Fruit fly (Drosophila melanogaster): ENCODE results near the gene CG9689.
A peak's percentile ranks its signal among the peaks of the same experiment; 100 is the strongest.

The CG9689 gene

dm6 chrX:9875948-9876853 lies 5.6 kb upstream of the CG9689 start, which contains the start of gene CG15247 (continued):
- TF ChIP-seq CG15514 (GFP tag; optimal IDR thresholded peaks at IDR 0.05) = peak; percentile 3
- no peak for TF ChIP-seq CG8359 (GFP tag; optimal IDR thresholded peaks at IDR 0.05; ENCODE audit: borderline replicate concordance)
- TF ChIP-seq fd64A (GFP tag; optimal IDR thresholded peaks at IDR 0.05) = no peak
- TF ChIP-seq dysf (GFP tag; IDR thresholded peaks at IDR 0.05) = peak; percentile 90
- TF ChIP-seq sug (tag; optimal IDR thresholded peaks at IDR 0.05) = peak; percentile 40
- TF ChIP-seq MTF-1 (GFP tag; optimal IDR thresholded peaks at IDR 0.05; ENCODE audit: borderline replicate concordance) = no peak
- peak; percentile 52; the same call in 1 of the 3 replicates for TF ChIP-seq Optix (GFP tag; IDR thresholded peaks at IDR 0.05)
- peak; percentile 49 for TF ChIP-seq Fer2 (tag; optimal IDR thresholded peaks at IDR 0.05)
- peak; percentile 22 for TF ChIP-seq CG30431 (GFP tag; optimal IDR thresholded peaks at IDR 0.05)
- TF ChIP-seq CG3838 (GFP tag; optimal IDR thresholded peaks at IDR 0.05) = no peak
- peak; percentile 17 for TF ChIP-seq crc (GFP tag; optimal IDR thresholded peaks at IDR 0.05)
- TF ChIP-seq Drgx (GFP tag; IDR thresholded peaks at IDR 0.05) = peak; percentile 69
- TF ChIP-seq mirr (GFP tag; optimal IDR thresholded peaks at IDR 0.05) = no peak
- TF ChIP-seq org-1 (GFP tag; optimal IDR thresholded peaks at IDR 0.05) = no peak
- TF ChIP-seq Hmr (GFP tag; optimal IDR thresholded peaks at IDR 0.05) = peak; percentile 62
- TF ChIP-seq Atf3 (GFP tag; optimal IDR thresholded peaks at IDR 0.05) = peak; percentile 11
- TF ChIP-seq CG31224 (GFP tag; IDR thresholded peaks at IDR 0.05) = peak; percentile 66
- peak; percentile 87 for TF ChIP-seq CG7839 (tag; optimal IDR thresholded peaks at IDR 0.05)
- peak; percentile 50 for TF ChIP-seq CG10267 (tag; optimal IDR thresholded peaks at IDR 0.05)
- TF ChIP-seq p53 (GFP tag; optimal IDR thresholded peaks at IDR 0.05) = no peak
- peak; percentile 53; the same call in 2 of the 3 replicates for TF ChIP-seq Dbx (GFP tag; IDR thresholded peaks at IDR 0.05)
- TF ChIP-seq grau (tag; optimal IDR thresholded peaks at IDR 0.05) = peak; percentile 89
- peak; percentile 56; the same call in 1 of the 2 replicates for TF ChIP-seq Nf-YA (GFP tag; IDR thresholded peaks at IDR 0.05)
- TF ChIP-seq CG2116 (GFP tag; optimal IDR thresholded peaks at IDR 0.05) = no peak
- peak; percentile 31; the same call in 1 of the 2 replicates for TF ChIP-seq Gsc (GFP tag; IDR thresholded peaks at IDR 0.05)
- peak; percentile 47 for TF ChIP-seq gcm (GFP tag; optimal IDR thresholded peaks at IDR 0.05)
- peak; percentile 49 for TF ChIP-seq ewg (GFP tag; optimal IDR thresholded peaks at IDR 0.05)
- no peak for TF ChIP-seq lbe (GFP tag; optimal IDR thresholded peaks at IDR 0.05)
- TF ChIP-seq dpn (GFP tag; optimal IDR thresholded peaks at IDR 0.05) = peak; percentile 45 to 69
- peak; percentile 56 for TF ChIP-seq CG8281 (tag; optimal IDR thresholded peaks at IDR 0.05)
- peak; percentile 33 for TF ChIP-seq CG8089 (GFP tag; optimal IDR thresholded peaks at IDR 0.05)
- TF ChIP-seq CG10543 (GFP tag; optimal IDR thresholded peaks at IDR 0.05) = peak; percentile 34
- peak; percentile 38 for TF ChIP-seq CG16863 (GFP tag; optimal IDR thresholded peaks at IDR 0.05)
- TF ChIP-seq tx (GFP tag; optimal IDR thresholded peaks at IDR 0.05) = peak; percentile 13
- peak; percentile 16 for TF ChIP-seq CG33557 (GFP tag; optimal IDR thresholded peaks at IDR 0.05)
- TF ChIP-seq CG7745 (tag; optimal IDR thresholded peaks at IDR 0.05) = no peak
- no peak for TF ChIP-seq GATAe (GFP tag; conservative IDR thresholded peaks at IDR 0.05)
- no peak for TF ChIP-seq pita (GFP tag; optimal IDR thresholded peaks at IDR 0.05)
- no peak for TF ChIP-seq HmgD (GFP tag; optimal IDR thresholded peaks at IDR 0.05)
- TF ChIP-seq ATbp (GFP tag; optimal IDR thresholded peaks at IDR 0.05) = peak; percentile 54
- no peak for TF ChIP-seq CG15479 (GFP tag; optimal IDR thresholded peaks at IDR 0.05)
- peak; percentile 35 for TF ChIP-seq tap (tag; optimal IDR thresholded peaks at IDR 0.05)
- peak; percentile 59 for TF ChIP-seq tio (GFP tag; optimal IDR thresholded peaks at IDR 0.05)
- peak; percentile 78 for TF ChIP-seq CG3847 (GFP tag; IDR thresholded peaks at IDR 0.05)
- TF ChIP-seq CG11560 (tag; IDR thresholded peaks at IDR 0.05) = peak; percentile 65; the same call in 2 of the 3 replicates
- TF ChIP-seq CG13775 (GFP tag; optimal IDR thresholded peaks at IDR 0.05) = peak; percentile 60
- peak; percentile 37 for TF ChIP-seq CG18619 (GFP tag; optimal IDR thresholded peaks at IDR 0.05)
- TF ChIP-seq B-H1 (GFP tag; IDR thresholded peaks at IDR 0.05) = peak; percentile 68
